Fruit fly (Drosophila melanogaster) whole organism, embryonic: Measurements from ENCODE around the gene CG4607.

Source experiments
- ATbp ChIP-seq: fragments of 200-800 bp; sonication (Bioruptor generic); optimal IDR thresholded peaks from 2 replicates; lab custom pipeline; 2017; ENCODE audit warnings: missing biosample characterization, mild to moderate bottlenecking, missing genetic modification characterization, missing genetic modification reagents
- Abd-B ChIP-seq: fragments of 200-800 bp; sonication (Bioruptor generic); optimal IDR thresholded peaks from 2 replicates; lab custom pipeline; 2018; ENCODE audit warnings: missing biosample characterization, mild to moderate bottlenecking, missing genetic modification characterization, moderate library complexity
- Atf6 ChIP-seq: fragments of 200-800 bp; sonication (Bioruptor generic); IDR thresholded peaks from 2 replicates; pipeline ENCODE4 v1.3.6; 2022; ENCODE audit warnings: missing biosample characterization, missing genetic modification characterization
- CG10959 ChIP-seq: fragments of 200-800 bp; sonication (Bioruptor generic); IDR thresholded peaks from 2 replicates; pipeline ENCODE4 v1.3.6; 2022; ENCODE audit warnings: missing biosample characterization, missing genetic modification characterization
- CG11456 ChIP-seq: fragments of 200-800 bp; sonication (Bioruptor generic); IDR thresholded peaks from 3 replicates; pipeline ENCODE4 v1.3.6; 2022; ENCODE audit warnings: missing biosample characterization, missing genetic modification characterization
- CG11723 ChIP-seq: fragments of 200-800 bp; sonication (Bioruptor generic); optimal IDR thresholded peaks from 2 replicates; lab custom pipeline; 2017; ENCODE audit warnings: missing biosample characterization, mild to moderate bottlenecking, missing genetic modification characterization
- CG12219 ChIP-seq: fragments of 200-800 bp; sonication (Bioruptor generic); optimal IDR thresholded peaks from 3 replicates; lab custom pipeline; 2018; ENCODE audit warnings: missing biosample characterization, mild to moderate bottlenecking, missing genetic modification characterization
- CG1233 ChIP-seq: fragments of 200-800 bp; sonication (Bioruptor generic); optimal IDR thresholded peaks from 4 replicates; lab custom pipeline; 2018; ENCODE audit warnings: missing biosample characterization, mild to moderate bottlenecking, missing genetic modification characterization
- CG17385 ChIP-seq: fragments of 200-800 bp; sonication (Bioruptor generic); optimal IDR thresholded peaks from 3 replicates; lab custom pipeline; 2018; ENCODE audit warnings: missing biosample characterization, mild to moderate bottlenecking, missing genetic modification characterization
- CG17612 ChIP-seq: fragments of 200-800 bp; sonication (Bioruptor generic); IDR thresholded peaks from 2 replicates; pipeline ENCODE4 v1.3.6; 2022; ENCODE audit warnings: missing biosample characterization, missing genetic modification characterization
- CG17829 ChIP-seq: fragments of 200-800 bp; optimal IDR thresholded peaks from 2 replicates; lab custom pipeline; 2019; ENCODE audit warnings: missing biosample characterization, mild to moderate bottlenecking, missing genetic modification characterization, moderate library complexity
- CG2129 ChIP-seq: fragments of 200-800 bp; sonication (Bioruptor generic); IDR thresholded peaks from 2 replicates; pipeline ENCODE4 v1.3.6; 2022; ENCODE audit warnings: missing biosample characterization, missing genetic modification characterization; ENCODE audit not compliant: partially characterized antibody
- CG31365 ChIP-seq: fragments of 200-800 bp; sonication (Bioruptor generic); optimal IDR thresholded peaks from 2 replicates; lab custom pipeline; 2018; ENCODE audit warnings: missing biosample characterization, mild to moderate bottlenecking, missing genetic modification characterization
- CG32767 ChIP-seq: fragments of 200-800 bp; sonication (Bioruptor generic); IDR thresholded peaks from 2 replicates; pipeline ENCODE4 v1.3.6; 2022; ENCODE audit warnings: missing biosample characterization, missing genetic modification characterization
- CG34422 ChIP-seq: fragments of 200-800 bp; sonication (Bioruptor generic); IDR thresholded peaks from 3 replicates; pipeline ENCODE4 v1.3.6; 2022; ENCODE audit warnings: missing biosample characterization, missing genetic modification characterization
- CG4820 ChIP-seq: fragments of 200-800 bp; sonication (Bioruptor generic); optimal IDR thresholded peaks from 3 replicates; lab custom pipeline; 2016; ENCODE audit warnings: missing biosample characterization, missing genetic modification characterization
- CG7556 ChIP-seq: fragments of 200-800 bp; sonication (Bioruptor generic); optimal IDR thresholded peaks from 2 replicates; lab custom pipeline; 2017; ENCODE audit warnings: missing biosample characterization, mild to moderate bottlenecking, missing genetic modification characterization
- CG8388 ChIP-seq: fragments of 200-800 bp; sonication (Bioruptor generic); optimal IDR thresholded peaks from 2 replicates; lab custom pipeline; 2019; ENCODE audit warnings: missing biosample characterization, mild to moderate bottlenecking, missing genetic modification characterization, moderate library complexity
- CG8478 ChIP-seq: fragments of >200 bp; optimal IDR thresholded peaks from 2 replicates; lab custom pipeline; 2018
- CG9727 ChIP-seq: fragments of 200-800 bp; sonication (Bioruptor generic); optimal IDR thresholded peaks from 3 replicates; lab custom pipeline; 2017; ENCODE audit warnings: missing biosample characterization, mild to moderate bottlenecking, missing genetic modification characterization
- CTCF ChIP-seq: fragments of 200-800 bp; sonication (Bioruptor generic); optimal IDR thresholded peaks from 2 replicates; lab custom pipeline; 2017; ENCODE audit warnings: missing biosample characterization, mild to moderate bottlenecking, missing genetic modification characterization, moderate library complexity
- Chrac-16 ChIP-seq: fragments of 200-800 bp; sonication (Bioruptor generic); optimal IDR thresholded peaks from 3 replicates; lab custom pipeline; 2016; ENCODE audit warnings: missing biosample characterization, missing genetic modification characterization
- D19A ChIP-seq: fragments of 200-800 bp; optimal IDR thresholded peaks from 3 replicates; lab custom pipeline; 2019; ENCODE audit warnings: missing biosample characterization, mild to moderate bottlenecking, missing genetic modification characterization, moderate library complexity
- Deaf1 ChIP-seq: fragments of 200-800 bp; optimal IDR thresholded peaks from 3 replicates; lab custom pipeline; 2019; ENCODE audit warnings: missing biosample characterization, mild to moderate bottlenecking, missing genetic modification characterization, moderate library complexity
- Dll ChIP-seq: fragments of 200-800 bp; sonication (Bioruptor generic); IDR thresholded peaks from 4 replicates; pipeline ENCODE4 v1.3.6; 2022; ENCODE audit warnings: missing biosample characterization, missing genetic modification characterization; ENCODE audit not compliant: partially characterized antibody
- Dref ChIP-seq: fragments of 200-800 bp; sonication (Bioruptor generic); IDR thresholded peaks from 2 replicates; pipeline ENCODE4 v1.3.6; 2022; ENCODE audit warnings: missing biosample characterization, missing genetic modification characterization
- Ets97D ChIP-seq: fragments of 200-800 bp; sonication (Bioruptor generic); optimal IDR thresholded peaks from 3 replicates; lab custom pipeline; 2016; ENCODE audit warnings: missing biosample characterization, missing genetic modification characterization
- Gug ChIP-seq: fragments of 200-800 bp; sonication (Bioruptor generic); IDR thresholded peaks from 4 replicates; pipeline ENCODE4 v1.3.6; 2022; ENCODE audit warnings: missing biosample characterization, missing genetic modification characterization
- Max ChIP-seq: fragments of 200-800 bp; sonication (Bioruptor generic); optimal IDR thresholded peaks from 2 replicates; lab custom pipeline; 2016; ENCODE audit warnings: missing biosample characterization, mild to moderate bottlenecking, missing genetic modification characterization
- PHDP ChIP-seq: fragments of 200-800 bp; sonication (Bioruptor generic); optimal IDR thresholded peaks from 3 replicates; lab custom pipeline; 2018; ENCODE audit warnings: missing biosample characterization, mild to moderate bottlenecking, missing genetic modification characterization, moderate library complexity
- Poxn ChIP-seq: fragments of 200-800 bp; sonication (Bioruptor generic); IDR thresholded peaks from 2 replicates; pipeline ENCODE4 v1.3.6; 2022; ENCODE audit warnings: missing biosample characterization, missing genetic modification characterization
- Scr ChIP-seq: fragments of 200-800 bp; sonication (Bioruptor generic); IDR thresholded peaks from 2 replicates; pipeline ENCODE4 v1.3.6; 2022; ENCODE audit warnings: missing biosample characterization, missing genetic modification characterization; ENCODE audit not compliant: partially characterized antibody
- Stat92E ChIP-seq, 3 experiments: fragments of >200 bp in 2 of 3; fragments of 200-800 bp in 1 of 3; sonication (Bioruptor generic) in 1 of 3; optimal IDR thresholded peaks; 2 replicates each; lab custom pipeline; 2017 to 2019; ENCODE audit warnings: missing biosample characterization in 3 of 3, missing genetic modification characterization in 3 of 3, mild to moderate bottlenecking in 1 of 3, moderate library complexity in 1 of 3
- Xbp1 ChIP-seq: fragments of 200-800 bp; sonication (Bioruptor generic); optimal IDR thresholded peaks from 3 replicates; lab custom pipeline; 2016; ENCODE audit warnings: missing biosample characterization, mild to moderate bottlenecking, missing genetic modification characterization
- caup ChIP-seq: fragments of 200-800 bp; sonication (Bioruptor generic); optimal IDR thresholded peaks from 3 replicates; lab custom pipeline; 2017; ENCODE audit warnings: missing biosample characterization, mild to moderate bottlenecking, missing genetic modification characterization, moderate library complexity; ENCODE audit not compliant: severe bottlenecking
- chif ChIP-seq, 2 experiments: fragments of 200-800 bp; sonication (Bioruptor generic); optimal IDR thresholded peaks; 3 replicates each; lab custom pipeline; 2016; ENCODE audit warnings: missing biosample characterization in 2 of 2, missing genetic modification characterization in 2 of 2
- chm ChIP-seq: fragments of 200-800 bp; sonication (Bioruptor generic); IDR thresholded peaks from 2 replicates; pipeline ENCODE4 v1.3.6; 2022; ENCODE audit warnings: missing biosample characterization, missing genetic modification characterization
- croc ChIP-seq: fragments of 200-800 bp; sonication (Bioruptor generic); conservative IDR thresholded peaks from 3 replicates; pipeline ENCODE4 v1.3.6; 2022; ENCODE audit warnings: missing biosample characterization, missing genetic modification characterization
- crp ChIP-seq, 2 experiments: fragments of 200-800 bp; sonication (Bioruptor generic); optimal IDR thresholded peaks; 2 replicates in 1 of 2; 3 replicates in 1 of 2; lab custom pipeline; 2017; ENCODE audit warnings: missing biosample characterization in 2 of 2, missing genetic modification characterization in 2 of 2, mild to moderate bottlenecking in 1 of 2, moderate library complexity in 1 of 2
- dimm ChIP-seq: fragments of 200-800 bp; sonication (Bioruptor generic); IDR thresholded peaks from 2 replicates; pipeline ENCODE4 v1.3.6; 2022; ENCODE audit warnings: missing biosample characterization, missing genetic modification characterization
- grau ChIP-seq: fragments of 200-800 bp; optimal IDR thresholded peaks from 3 replicates; lab custom pipeline; 2019; ENCODE audit warnings: missing biosample characterization, mild to moderate bottlenecking, missing genetic modification characterization, moderate library complexity
- hb ChIP-seq: fragments of 200-800 bp; sonication (Bioruptor generic); IDR thresholded peaks from 3 replicates; pipeline ENCODE4 v1.3.6; 2022; ENCODE audit warnings: missing biosample characterization, missing genetic modification characterization; ENCODE audit not compliant: partially characterized antibody
- inv ChIP-seq: fragments of 200-800 bp; sonication (Bioruptor generic); IDR thresholded peaks from 2 replicates; pipeline ENCODE4 v1.3.6; 2022; ENCODE audit warnings: missing biosample characterization, missing genetic modification characterization; ENCODE audit not compliant: partially characterized antibody
- lilli ChIP-seq: fragments of 200-800 bp; sonication (Bioruptor generic); optimal IDR thresholded peaks from 3 replicates; lab custom pipeline; 2016; ENCODE audit warnings: missing biosample characterization, missing genetic modification characterization
- mam ChIP-seq: fragments of 200-800 bp; sonication (Bioruptor generic); optimal IDR thresholded peaks from 3 replicates; lab custom pipeline; 2016; ENCODE audit warnings: missing biosample characterization, missing genetic modification characterization
- nom ChIP-seq: fragments of 200-800 bp; sonication (Bioruptor generic); optimal IDR thresholded peaks from 2 replicates; lab custom pipeline; 2017; ENCODE audit warnings: missing biosample characterization, missing genetic modification characterization, mild to moderate bottlenecking, moderate library complexity, missing genetic modification reagents
- pfk ChIP-seq: fragments of 200-800 bp; sonication (Bioruptor generic); optimal IDR thresholded peaks from 2 replicates; lab custom pipeline; 2018; ENCODE audit warnings: missing biosample characterization, mild to moderate bottlenecking, missing genetic modification characterization, moderate library complexity
- phol ChIP-seq: fragments of 200-800 bp; sonication (Bioruptor generic); optimal IDR thresholded peaks from 3 replicates; lab custom pipeline; 2018; ENCODE audit warnings: missing biosample characterization, mild to moderate bottlenecking, missing genetic modification characterization, moderate library complexity
- salm ChIP-seq: fragments of 200-800 bp; sonication (Bioruptor generic); optimal IDR thresholded peaks from 2 replicates; lab custom pipeline; 2018; ENCODE audit warnings: missing biosample characterization, mild to moderate bottlenecking, missing genetic modification characterization
- slbo ChIP-seq: fragments of 200-800 bp; sonication (Bioruptor generic); IDR thresholded peaks from 2 replicates; pipeline ENCODE4 v1.3.6; 2022; ENCODE audit warnings: missing biosample characterization, missing genetic modification characterization

The CG4607 gene

DNA sequence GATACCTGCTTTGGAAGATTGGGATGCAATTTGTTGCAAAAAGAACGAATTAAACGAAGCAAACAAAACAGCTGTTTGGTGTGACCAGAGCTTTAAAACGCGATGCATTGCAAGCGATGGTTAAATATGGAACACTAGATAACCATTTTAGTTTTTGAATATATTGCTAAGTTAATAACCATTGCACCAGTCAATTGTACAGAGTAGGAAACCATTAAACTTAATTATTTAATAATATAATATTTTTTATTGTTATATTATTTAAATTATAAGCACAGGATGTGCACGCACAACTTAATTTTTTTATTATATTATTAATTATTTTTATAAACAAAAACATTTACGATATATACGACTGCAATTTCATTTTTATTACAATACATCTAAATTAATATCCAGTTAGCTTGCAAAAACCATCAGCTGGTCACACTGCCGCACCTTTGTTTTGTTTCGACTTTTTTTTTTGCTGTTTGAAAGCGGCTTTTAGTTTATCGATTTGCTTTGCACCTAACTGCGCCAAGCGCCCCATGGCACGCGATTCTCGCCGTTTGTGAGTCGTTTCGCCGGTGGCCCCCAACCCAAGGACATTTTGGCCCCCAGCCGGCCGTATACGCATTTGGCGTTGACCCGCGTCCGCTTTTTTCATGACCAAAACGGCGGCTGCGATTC, 35.3 kb downstream of the CG4607 start, which contains the start of the genes CG4617 and CG8300 (continued):
- TF ChIP-seq CG17829 (tag; lab: Kevin White, UChicago) = peak; percentile 26
- TF ChIP-seq CG34422 (GFP tag; lab: Robert Waterston, UW) = no peak
- peak in 1 of 2 experiments; percentile 75 for TF ChIP-seq crp (GFP tag; optimal IDR thresholded peaks at IDR 0.05; lab: Kevin White, UChicago)
- TF ChIP-seq Max (GFP tag; lab: Kevin White, UChicago) = no peak
- no peak for TF ChIP-seq Poxn (GFP tag; lab: Robert Waterston, UW)
- TF ChIP-seq CG2129 (GFP tag; lab: Robert Waterston, UW) = no peak
- TF ChIP-seq chif (GFP tag; optimal IDR thresholded peaks at IDR 0.05; lab: Kevin White, UChicago) = no peak
- TF ChIP-seq Deaf1 (tag; lab: Kevin White, UChicago) = no peak
- no peak for TF ChIP-seq Stat92E (GFP tag; optimal IDR thresholded peaks at IDR 0.05; lab: Kevin White, UChicago)
- TF ChIP-seq Scr (GFP tag; lab: Robert Waterston, UW) = peak; percentile 49
- TF ChIP-seq salm = no peak
- peak; percentile 34 for TF ChIP-seq CG8388 (GFP tag; lab: Kevin White, UChicago)
- TF ChIP-seq CG8478 (lab: Kevin White, UChicago) = no peak
- peak; percentile 23 for TF ChIP-seq CG7556
- peak; percentile 25 for TF ChIP-seq PHDP (tag; lab: Kevin White, UChicago)
- no peak for TF ChIP-seq Gug
- TF ChIP-seq hb (GFP tag; lab: Robert Waterston, UW) = no peak
- no peak for TF ChIP-seq CG17612 (GFP tag; lab: Robert Waterston, UW)
- no peak for TF ChIP-seq lilli (GFP tag; lab: Kevin White, UChicago)
- TF ChIP-seq CG4820 (GFP tag; lab: Kevin White, UChicago) = no peak
- TF ChIP-seq dimm (GFP tag; lab: Robert Waterston, UW) = no peak
- TF ChIP-seq ATbp (GFP tag; lab: Kevin White, UChicago) = no peak
- peak; percentile 47 for TF ChIP-seq Abd-B (GFP tag; lab: Kevin White, UChicago)
- TF ChIP-seq CG10959 = no peak
- TF ChIP-seq CG17385 (GFP tag; lab: Kevin White, UChicago) = no peak
- TF ChIP-seq CG9727 (GFP tag; lab: Kevin White, UChicago) = peak; percentile 11
- TF ChIP-seq inv (GFP tag; lab: Robert Waterston, UW) = no peak
- TF ChIP-seq Dll = 0 out of 4 replicates have a peak, but pooled peaks have one; percentile 23
- TF ChIP-seq D19A (tag; lab: Kevin White, UChicago) = no peak
- TF ChIP-seq slbo (GFP tag; lab: Robert Waterston, UW) = peak; percentile 53; the same call in 1 of the 2 replicates
- no peak for TF ChIP-seq CTCF (GFP tag; lab: Kevin White, UChicago)
- no peak for TF ChIP-seq mam (GFP tag; lab: Kevin White, UChicago)
- TF ChIP-seq CG12219 = no peak
- TF ChIP-seq chm = no peak
- peak; percentile 2 for TF ChIP-seq Chrac-16 (GFP tag; lab: Kevin White, UChicago)
- no peak for TF ChIP-seq caup (GFP tag; lab: Kevin White, UChicago)
- peak; percentile 27; the same call in 1 of the 2 replicates for TF ChIP-seq Dref
- TF ChIP-seq CG11723 = no peak
- peak; percentile 54 for TF ChIP-seq phol
- no peak for TF ChIP-seq CG31365 (tag; lab: Kevin White, UChicago)
- TF ChIP-seq grau (tag; lab: Kevin White, UChicago) = peak; percentile 42
- no peak for TF ChIP-seq pfk (GFP tag; lab: Kevin White, UChicago)
- TF ChIP-seq nom (GFP tag; lab: Kevin White, UChicago) = peak; percentile 6
- peak; percentile 22 for TF ChIP-seq Xbp1 (GFP tag; lab: Kevin White, UChicago)
- TF ChIP-seq CG1233 (GFP tag; lab: Kevin White, UChicago) = no peak
- no peak for TF ChIP-seq CG32767
- TF ChIP-seq CG11456 = no peak
- no peak for TF ChIP-seq croc (GFP tag; lab: Robert Waterston, UW)
- TF ChIP-seq Atf6 (GFP tag; lab: Robert Waterston, UW) = no peak
- TF ChIP-seq Ets97D (GFP tag; lab: Kevin White, UChicago) = no peak
